Fruit fly (Drosophila melanogaster): ENCODE measurements around the gene Ccm3.

The Ccm3 gene

DNA sequence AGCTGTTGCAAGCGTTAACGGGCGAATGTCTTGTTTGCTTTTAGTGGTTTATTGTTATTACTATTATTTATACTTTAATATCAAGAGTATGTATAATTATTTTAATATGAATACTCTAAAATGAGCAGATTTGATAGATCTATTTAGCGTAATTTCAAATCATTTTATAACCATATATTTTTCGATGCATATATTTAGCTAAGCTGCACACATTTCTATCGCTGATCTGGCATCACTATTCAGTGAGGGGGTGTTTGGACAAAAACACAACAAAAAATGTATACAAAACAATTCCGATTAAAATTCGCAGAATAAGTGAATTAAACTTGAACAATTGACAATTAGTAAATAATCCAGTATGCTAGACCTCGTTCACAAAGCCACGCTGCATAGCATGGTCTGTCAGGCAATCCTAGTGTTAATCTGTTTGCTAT, 20.7 kb upstream of the Ccm3 start, which contains the start of the genes Trs33 and Tmtc4 (continued):
- TF ChIP-seq mirr (GFP tag; optimal IDR thresholded peaks at IDR 0.05) (no peak), ato (GFP tag; IDR thresholded peaks at IDR 0.05; ENCODE audit: partially characterized antibody) (no peak), dysf (GFP tag; IDR thresholded peaks at IDR 0.05) (no peak), CG7357 (GFP tag; IDR thresholded peaks at IDR 0.05) (no peak), bigmax (GFP tag; optimal IDR thresholded peaks at IDR 0.05) (no peak), CG1529 (GFP tag; optimal IDR thresholded peaks at IDR 0.05) (no peak), bsh (GFP tag; optimal IDR thresholded peaks at IDR 0.05) (peak in 1 of 2 experiments; percentile 25), CG10543 (GFP tag; optimal IDR thresholded peaks at IDR 0.05) (peak; percentile 17), lab (GFP tag; optimal IDR thresholded peaks at IDR 0.05) (no peak), HLH3B (GFP tag; IDR thresholded peaks at IDR 0.05) (no peak), Sox102F (GFP tag; optimal IDR thresholded peaks at IDR 0.05) (no peak), CrebB (tag; optimal IDR thresholded peaks at IDR 0.05) (no peak), sima (GFP tag; optimal IDR thresholded peaks at IDR 0.05) (no peak), rib (GFP tag; IDR thresholded peaks at IDR 0.05) (no peak), cas (GFP tag; IDR thresholded peaks at IDR 0.05) (no peak), her (GFP tag; optimal IDR thresholded peaks at IDR 0.05) (no peak), oc (tag; optimal IDR thresholded peaks at IDR 0.05) (peak; percentile 46), C15 (GFP tag; IDR thresholded peaks at IDR 0.05) (no peak), CG4282 (GFP tag; optimal IDR thresholded peaks at IDR 0.05) (no peak), tx (GFP tag; optimal IDR thresholded peaks at IDR 0.05) (no peak), CG2199 (GFP tag; IDR thresholded peaks at IDR 0.05) (no peak), tap (tag; optimal IDR thresholded peaks at IDR 0.05) (no peak), CG2889 (GFP tag; IDR thresholded peaks at IDR 0.05) (no peak), ranshi (GFP tag; IDR thresholded peaks at IDR 0.05) (no peak), CG10321 (GFP tag; IDR thresholded peaks at IDR 0.05) (no peak), Poxn (GFP tag; IDR thresholded peaks at IDR 0.05) (no peak), seq (GFP tag; IDR thresholded peaks at IDR 0.05) (no peak), luna (GFP tag; optimal IDR thresholded peaks at IDR 0.05) (no peak), dati (GFP tag; IDR thresholded peaks at IDR 0.05) (no peak), Dp (GFP tag; optimal IDR thresholded peaks at IDR 0.05) (no peak), CG2712 (tag; optimal IDR thresholded peaks at IDR 0.05) (peak; percentile 66), CG12299 (tag; optimal IDR thresholded peaks at IDR 0.05) (peak; percentile 8), CG17328 (GFP tag; IDR thresholded peaks at IDR 0.05) (no peak), az2 (GFP tag; optimal IDR thresholded peaks at IDR 0.05) (peak; percentile 22), CG5180 (GFP tag; optimal IDR thresholded peaks at IDR 0.05) (peak; percentile 70), Oaz (GFP tag; IDR thresholded peaks at IDR 0.05) (no peak), CG17359 (tag; optimal IDR thresholded peaks at IDR 0.05) (peak; percentile 28), mam (GFP tag; optimal IDR thresholded peaks at IDR 0.05) (no peak), hth (optimal IDR thresholded peaks at IDR 0.05) (no peak), Oli (tag; optimal IDR thresholded peaks at IDR 0.05) (no peak), CG8765 (GFP tag; IDR thresholded peaks at IDR 0.05) (no peak), Gsc (GFP tag; IDR thresholded peaks at IDR 0.05) (no peak), CG7745 (tag; optimal IDR thresholded peaks at IDR 0.05) (no peak), CG6689 (GFP tag; IDR thresholded peaks at IDR 0.05) (no peak), CG11247 (GFP tag; IDR thresholded peaks at IDR 0.05) (peak; percentile 31; the same call in 1 of the 2 replicates), unc-4 (GFP tag; IDR thresholded peaks at IDR 0.05; ENCODE audit: partially characterized antibody) (no peak), CG12769 (tag; optimal IDR thresholded peaks at IDR 0.05) (no peak), yki (optimal IDR thresholded peaks at IDR 0.05) (no peak), tin (GFP tag; optimal IDR thresholded peaks at IDR 0.05) (peak; percentile 21), vvl (GFP tag; IDR thresholded peaks at IDR 0.05) (peak; percentile 71), CG9876 (GFP tag; optimal IDR thresholded peaks at IDR 0.05) (no peak), NFAT (GFP tag; IDR thresholded peaks at IDR 0.05) (no peak), Sry-δ (GFP tag; optimal IDR thresholded peaks at IDR 0.05) (no peak)
